Worm (Caenorhabditis elegans) whole organism, L2 larva: Measurements from ENCODE around the gene Y2H9A.6.

Experiments
- C34F6.9 ChIP-seq: fragments of 150-350 bp; optimal IDR thresholded peaks from 2 replicates; lab custom pipeline; 2014; ENCODE audit warnings: missing biosample characterization, missing genetic modification characterization
- F13H6.1 ChIP-seq: sonication (generic microtip); optimal IDR thresholded peaks from 2 replicates; lab custom pipeline; 2016; ENCODE audit warnings: missing genetic modification characterization, missing compliant biosample characterization
- R02D3.7 ChIP-seq: fragments of 150-350 bp; optimal IDR thresholded peaks from 2 replicates; lab custom pipeline; 2014; ENCODE audit warnings: missing biosample characterization, missing genetic modification characterization
- Y55F3AM.14 ChIP-seq: fragments of 200-800 bp; sonication (Bioruptor generic); optimal IDR thresholded peaks from 2 replicates; lab custom pipeline; 2018; ENCODE audit warnings: mild to moderate bottlenecking, missing genetic modification characterization, missing compliant biosample characterization
- alr-1 ChIP-seq: fragments of 150-350 bp; optimal IDR thresholded peaks from 2 replicates; lab custom pipeline; 2014; ENCODE audit warnings: missing biosample characterization, missing genetic modification characterization
- aly-2 ChIP-seq: fragments of 150-350 bp; optimal IDR thresholded peaks from 2 replicates; lab custom pipeline; 2014; ENCODE audit warnings: missing biosample characterization, missing genetic modification characterization
- ama-1 ChIP-seq: fragments of 150-350 bp; optimal IDR thresholded peaks from 2 replicates; lab custom pipeline; 2018; ENCODE audit warnings: inconsistent platforms
- blmp-1 ChIP-seq: sonication (generic microtip); optimal IDR thresholded peaks from 2 replicates; lab custom pipeline; 2017; ENCODE audit warnings: missing genetic modification characterization, mild to moderate bottlenecking, missing compliant biosample characterization, antibody characterized with exemption, moderate library complexity; ENCODE audit not compliant: insufficient read depth
- ceh-16 ChIP-seq: fragments of 150-350 bp; optimal IDR thresholded peaks from 2 replicates; lab custom pipeline; 2014; ENCODE audit warnings: missing biosample characterization, missing genetic modification characterization
- crh-2 ChIP-seq: sonication (generic microtip); optimal IDR thresholded peaks from 2 replicates; lab custom pipeline; 2017; ENCODE audit warnings: missing biosample characterization, missing genetic modification characterization
- dmd-4 ChIP-seq: sonication (generic microtip); optimal IDR thresholded peaks from 2 replicates; lab custom pipeline; 2017; ENCODE audit warnings: missing biosample characterization, missing genetic modification characterization
- egl-27 ChIP-seq: sonication (generic microtip); optimal IDR thresholded peaks from 3 replicates; lab custom pipeline; 2017; ENCODE audit warnings: missing biosample characterization, missing genetic modification reagents, missing genetic modification characterization
- elt-1 ChIP-seq: fragments of 150-350 bp; optimal IDR thresholded peaks from 2 replicates; lab custom pipeline; 2014; ENCODE audit warnings: missing biosample characterization, missing genetic modification characterization
- elt-3 ChIP-seq: sonication (generic microtip); optimal IDR thresholded peaks from 2 replicates; lab custom pipeline; 2017; ENCODE audit warnings: missing biosample characterization, missing genetic modification characterization
- fos-1 ChIP-seq: fragments of 150-350 bp; optimal IDR thresholded peaks from 2 replicates; lab custom pipeline; 2014; ENCODE audit warnings: missing biosample characterization, missing genetic modification characterization
- gmeb-1 ChIP-seq: fragments of 150-350 bp; optimal IDR thresholded peaks from 2 replicates; lab custom pipeline; 2014; ENCODE audit warnings: missing biosample characterization, missing genetic modification characterization
- lin-11 ChIP-seq: fragments of 150-350 bp; sonication (generic microtip); optimal IDR thresholded peaks from 2 replicates; lab custom pipeline; 2014; ENCODE audit warnings: missing biosample characterization, missing genetic modification characterization, inconsistent platforms, mixed read lengths
- lin-13 ChIP-seq: fragments of 150-350 bp; optimal IDR thresholded peaks from 2 replicates; lab custom pipeline; 2014; ENCODE audit warnings: missing biosample characterization, missing genetic modification reagents, missing genetic modification characterization
- lsy-2 ChIP-seq, 2 experiments: fragments of 150-350 bp in 1 of 2; sonication (generic microtip) in 1 of 2; optimal IDR thresholded peaks; 2 replicates each; lab custom pipeline; 2014 to 2017; ENCODE audit warnings: missing biosample characterization in 2 of 2, missing genetic modification characterization in 2 of 2
- mab-5 ChIP-seq: fragments of 150-350 bp; optimal IDR thresholded peaks from 2 replicates; lab custom pipeline; 2014; ENCODE audit warnings: missing biosample characterization, missing genetic modification characterization
- mbf-1 ChIP-seq: sonication (generic microtip); optimal IDR thresholded peaks from 2 replicates; lab custom pipeline; 2017; ENCODE audit warnings: missing biosample characterization, missing genetic modification characterization
- mdl-1 ChIP-seq, 2 experiments: fragments of 150-350 bp in 1 of 2; sonication (generic microtip) in 1 of 2; optimal IDR thresholded peaks; 2 replicates each; lab custom pipeline; 2017; ENCODE audit warnings: missing biosample characterization in 2 of 2, missing genetic modification characterization in 2 of 2
- nhr-11 ChIP-seq: fragments of 150-350 bp; optimal IDR thresholded peaks from 2 replicates; lab custom pipeline; 2014; ENCODE audit warnings: missing biosample characterization, missing genetic modification characterization
- nhr-12 ChIP-seq: fragments of 150-350 bp; optimal IDR thresholded peaks from 2 replicates; lab custom pipeline; 2014; ENCODE audit warnings: missing biosample characterization, missing genetic modification characterization
- nhr-129 ChIP-seq: fragments of 150-350 bp; optimal IDR thresholded peaks from 2 replicates; lab custom pipeline; 2014; ENCODE audit warnings: missing biosample characterization, missing genetic modification characterization
- nhr-21 ChIP-seq: fragments of 150-350 bp; optimal IDR thresholded peaks from 2 replicates; lab custom pipeline; 2014; ENCODE audit warnings: missing biosample characterization, missing genetic modification characterization
- nhr-23 ChIP-seq: fragments of 150-350 bp; optimal IDR thresholded peaks from 2 replicates; lab custom pipeline; 2014; ENCODE audit warnings: missing biosample characterization, missing genetic modification reagents, missing genetic modification characterization
- nhr-237 ChIP-seq: fragments of 150-350 bp; optimal IDR thresholded peaks from 2 replicates; lab custom pipeline; 2014; ENCODE audit warnings: missing biosample characterization, missing genetic modification characterization
- nhr-25 ChIP-seq: fragments of 150-350 bp; sonication (generic microtip); optimal IDR thresholded peaks from 3 replicates; lab custom pipeline; 2014; ENCODE audit warnings: missing biosample characterization, missing genetic modification characterization
- nhr-6 ChIP-seq: fragments of 150-350 bp; optimal IDR thresholded peaks from 2 replicates; lab custom pipeline; 2014; ENCODE audit warnings: missing biosample characterization, missing genetic modification characterization
- nhr-77 ChIP-seq: fragments of 150-350 bp; optimal IDR thresholded peaks from 2 replicates; lab custom pipeline; 2014; ENCODE audit warnings: missing biosample characterization, missing genetic modification characterization
- peb-1 ChIP-seq: fragments of 150-350 bp; optimal IDR thresholded peaks from 2 replicates; lab custom pipeline; 2014; ENCODE audit warnings: missing biosample characterization, missing genetic modification characterization
- sem-4 ChIP-seq: fragments of 150-350 bp; optimal IDR thresholded peaks from 2 replicates; lab custom pipeline; 2014; ENCODE audit warnings: missing biosample characterization, missing genetic modification reagents, missing genetic modification characterization
- skn-1 ChIP-seq: sonication (generic microtip); optimal IDR thresholded peaks from 2 replicates; lab custom pipeline; 2017; ENCODE audit warnings: missing biosample characterization, missing genetic modification characterization
- sma-3 ChIP-seq: sonication (generic microtip); optimal IDR thresholded peaks from 2 replicates; lab custom pipeline; 2016; ENCODE audit warnings: missing genetic modification reagents, missing genetic modification characterization, missing compliant biosample characterization
- snpc-4 ChIP-seq: fragments of 150-350 bp; optimal IDR thresholded peaks from 2 replicates; lab custom pipeline; 2014; ENCODE audit warnings: missing biosample characterization, missing genetic modification characterization
- unc-39 ChIP-seq: fragments of 150-350 bp; optimal IDR thresholded peaks from 2 replicates; lab custom pipeline; 2014; ENCODE audit warnings: missing biosample characterization, missing genetic modification characterization
- unc-55 ChIP-seq: fragments of 150-350 bp; sonication (generic microtip); optimal IDR thresholded peaks from 3 replicates; lab custom pipeline; 2014; ENCODE audit warnings: missing biosample characterization, missing genetic modification reagents, missing genetic modification characterization
- unc-62 ChIP-seq: fragments of 150-350 bp; optimal IDR thresholded peaks from 2 replicates; lab custom pipeline; 2014; ENCODE audit warnings: missing biosample characterization, missing genetic modification reagents, missing genetic modification characterization
- zag-1 ChIP-seq: fragments of 150-350 bp; optimal IDR thresholded peaks from 2 replicates; lab custom pipeline; 2014; ENCODE audit warnings: missing biosample characterization, missing genetic modification characterization
- ztf-1 ChIP-seq: fragments of 200-800 bp; sonication (Bioruptor generic); conservative IDR thresholded peaks from 2 replicates; pipeline ENCODE4 v1.3.6; 2022; ENCODE audit warnings: missing genetic modification characterization, missing compliant biosample characterization
- ztf-11 ChIP-seq: sonication (generic microtip); optimal IDR thresholded peaks from 2 replicates; lab custom pipeline; 2017; ENCODE audit warnings: missing biosample characterization, missing genetic modification characterization
- ztf-4 ChIP-seq: fragments of 150-350 bp; optimal IDR thresholded peaks from 2 replicates; lab custom pipeline; 2014; ENCODE audit warnings: missing biosample characterization, missing genetic modification characterization

The Y2H9A.6 gene

DNA sequence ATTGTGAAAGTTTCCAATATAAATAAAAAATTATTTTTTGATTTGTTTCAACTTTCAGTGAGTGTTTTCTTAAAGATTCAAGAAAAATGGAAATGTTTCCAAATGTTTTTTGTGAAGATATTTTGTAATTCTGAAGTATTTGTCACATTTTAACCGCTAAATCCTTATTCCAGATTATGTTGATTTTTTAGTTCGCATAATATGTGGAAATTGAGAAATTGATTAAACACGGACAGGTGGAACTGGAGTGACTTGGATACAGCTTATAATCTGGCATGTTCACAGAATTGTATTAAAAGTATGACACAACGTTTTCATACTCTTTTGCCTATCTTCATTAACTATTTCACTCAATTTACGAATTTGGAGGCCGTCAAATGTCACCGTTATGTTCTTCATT, 11.8 kb downstream of the Y2H9A.6 start, which contains the start of gene lurp-3:
Gene lurp-3, plus strand, starts transcription at position 301 of the 400 bp plus-strand sequence.
- TF ChIP-seq ztf-11 (no peak), peb-1 (tag; lab: Kevin White, UChicago) (no peak), F13H6.1 (tag; lab: Kevin White, UChicago) (no peak), mdl-1 (tag; optimal IDR thresholded peaks at IDR 0.05; lab: Kevin White, UChicago) (no peak), unc-39 (tag; lab: Kevin White, UChicago) (no peak)

DNA sequence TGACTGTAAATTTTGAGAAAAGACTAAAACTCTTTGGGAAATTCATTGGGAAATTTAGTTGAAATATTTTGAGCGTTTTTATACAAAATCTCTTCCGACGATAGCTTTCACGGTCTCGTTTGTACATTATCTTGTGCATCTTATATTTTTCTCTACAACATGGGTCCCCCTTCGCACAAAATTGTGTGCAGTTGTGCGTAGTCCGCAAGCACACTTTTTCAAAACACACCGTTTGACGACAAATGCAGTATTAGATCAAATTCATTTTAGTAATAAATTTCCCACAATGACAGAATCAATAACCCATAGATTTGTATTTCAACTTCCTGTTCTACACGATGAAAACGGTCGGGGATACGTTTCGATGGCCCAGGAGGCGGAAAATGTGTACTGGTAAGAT, 14.2 kb downstream of the Y2H9A.6 start, which contains the start of gene F25H9.2:
Gene F25H9.2, plus strand, starts transcription at position 226 of the 400 bp plus-strand sequence.
- TF ChIP-seq fos-1 (tag; lab: Kevin White, UChicago), result no peak
- TF ChIP-seq nhr-77 (tag; lab: Kevin White, UChicago), result no peak
- TF ChIP-seq lin-11, result no peak
- no peak for TF ChIP-seq aly-2 (tag; lab: Kevin White, UChicago)
- no peak for TF ChIP-seq gmeb-1
- no peak for TF ChIP-seq nhr-23 (tag; lab: Kevin White, UChicago)
- no peak for TF ChIP-seq mdl-1 (tag; optimal IDR thresholded peaks at IDR 0.05; lab: Kevin White, UChicago)
- TF ChIP-seq ztf-11, result no peak
- TF ChIP-seq skn-1 (tag; lab: Kevin White, UChicago), result no peak
- no peak for TF ChIP-seq ztf-1 (GFP tag; lab: Robert Waterston, UW)
- peak; percentile 43 for TF ChIP-seq C34F6.9 (tag; lab: Kevin White, UChicago)
- TF ChIP-seq mab-5 (tag; lab: Kevin White, UChicago), result peak; percentile 0

DNA sequence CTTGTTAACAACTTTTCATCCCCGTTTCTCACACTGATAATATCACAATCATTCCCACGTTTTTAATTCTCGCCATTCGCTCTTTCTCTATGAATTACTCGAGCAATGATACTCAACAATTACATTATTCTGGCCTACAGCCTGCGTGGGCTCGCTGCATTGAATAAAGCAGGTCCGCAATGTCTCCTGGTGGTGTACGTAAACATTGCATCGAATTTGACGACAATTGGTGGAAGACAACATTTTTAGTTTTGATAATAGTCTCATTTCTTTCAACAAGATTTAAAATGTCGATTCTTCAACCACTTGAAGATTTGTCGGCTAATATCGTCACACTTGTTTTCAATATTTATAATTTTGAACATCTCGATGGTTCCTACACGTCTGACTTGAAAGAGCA, 15.7 kb downstream of the Y2H9A.6 start, which contains the start of gene bath-39:
Gene bath-39, plus strand, starts transcription at position 137 of the 400 bp plus-strand sequence.
- no peak for TF ChIP-seq unc-62 (GFP tag; lab: Kevin White, UChicago)
- TF ChIP-seq sem-4 (tag; lab: Kevin White, UChicago), result no peak
- no peak for TF ChIP-seq nhr-6 (tag; lab: Kevin White, UChicago)
- TF ChIP-seq nhr-129 (tag; lab: Kevin White, UChicago), result peak; percentile 50
- TF ChIP-seq lin-11, result no peak
- TF ChIP-seq nhr-21 (tag; lab: Kevin White, UChicago), result no peak
- TF ChIP-seq ztf-1 (GFP tag; lab: Robert Waterston, UW), result no peak
- TF ChIP-seq nhr-237 (tag; lab: Kevin White, UChicago), result no peak
- TF ChIP-seq Y55F3AM.14 (GFP tag; lab: Kevin White, UChicago), result no peak
- TF ChIP-seq mbf-1 (tag; lab: Kevin White, UChicago), result no peak
- TF ChIP-seq snpc-4 (tag; lab: Kevin White, UChicago), result no peak
- peak; percentile 37 for TF ChIP-seq unc-55
- peak; percentile 52 for TF ChIP-seq C34F6.9 (tag; lab: Kevin White, UChicago)
- no peak for TF ChIP-seq blmp-1
- no peak for TF ChIP-seq nhr-11 (tag; lab: Kevin White, UChicago)
- no peak for TF ChIP-seq F13H6.1 (tag; lab: Kevin White, UChicago)
- no peak for TF ChIP-seq nhr-12 (tag; lab: Kevin White, UChicago)
- TF ChIP-seq mab-5 (tag; lab: Kevin White, UChicago), result no peak
- TF ChIP-seq mdl-1 (tag; optimal IDR thresholded peaks at IDR 0.05; lab: Kevin White, UChicago), result no peak
- peak in 1 of 2 experiments; percentile 33 for TF ChIP-seq lsy-2 (tag; optimal IDR thresholded peaks at IDR 0.05; lab: Kevin White, UChicago)

DNA sequence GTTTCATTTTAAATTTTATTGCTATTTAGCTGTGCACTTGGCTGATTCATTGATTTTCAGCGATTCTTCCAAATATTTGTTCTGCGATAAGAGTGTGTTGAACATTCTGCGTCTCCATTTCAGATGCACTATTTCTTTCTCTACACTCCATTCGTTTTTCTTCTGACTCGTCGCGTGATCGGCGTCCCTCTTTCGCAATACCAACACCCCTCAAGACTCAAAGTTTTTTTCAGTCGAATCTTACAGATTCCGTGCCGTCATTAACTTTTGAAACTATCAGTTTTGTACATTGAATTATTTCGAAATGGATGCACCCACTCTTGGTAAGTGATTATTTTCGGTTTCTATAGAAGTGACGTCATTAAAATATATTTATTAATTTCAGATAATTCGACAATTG, 19.3 kb downstream of the Y2H9A.6 start, which contains the start of gene frm-10:
Gene frm-10, plus strand, starts transcription at position 234 of the 400 bp plus-strand sequence.
- no peak for TF ChIP-seq nhr-21 (tag; lab: Kevin White, UChicago)
- no peak for TF ChIP-seq mbf-1 (tag; lab: Kevin White, UChicago)
- peak; percentile 59 for TF ChIP-seq sma-3 (GFP tag; lab: Kevin White, UChicago)
- peak; percentile 25 for TF ChIP-seq ztf-4 (tag; lab: Kevin White, UChicago)
- TF ChIP-seq mdl-1 (tag; optimal IDR thresholded peaks at IDR 0.05; lab: Kevin White, UChicago), result peak; percentile 8 to 28
- TF ChIP-seq ama-1 (lab: Kevin White, UChicago), result peak; percentile 61
- peak; percentile 68 for TF ChIP-seq gmeb-1
- no peak for TF ChIP-seq sem-4 (tag; lab: Kevin White, UChicago)
- no peak for TF ChIP-seq mab-5 (tag; lab: Kevin White, UChicago)
- peak; percentile 81 for TF ChIP-seq crh-2
- TF ChIP-seq nhr-12 (tag; lab: Kevin White, UChicago), result no peak
- TF ChIP-seq snpc-4 (tag; lab: Kevin White, UChicago), result no peak
- TF ChIP-seq aly-2 (tag; lab: Kevin White, UChicago), result no peak
- TF ChIP-seq dmd-4 (tag; lab: Kevin White, UChicago), result no peak
- TF ChIP-seq lin-13 (GFP tag; lab: Kevin White, UChicago), result peak; percentile 13
- TF ChIP-seq R02D3.7 (tag; lab: Kevin White, UChicago), result no peak
- no peak for TF ChIP-seq nhr-23 (tag; lab: Kevin White, UChicago)
- TF ChIP-seq ztf-11, result no peak
- TF ChIP-seq lsy-2 (tag; optimal IDR thresholded peaks at IDR 0.05; lab: Kevin White, UChicago), result peak; percentile 8 to 65
- TF ChIP-seq unc-62 (GFP tag; lab: Kevin White, UChicago), result no peak
- no peak for TF ChIP-seq ceh-16 (tag; lab: Kevin White, UChicago)
- no peak for TF ChIP-seq Y55F3AM.14 (GFP tag; lab: Kevin White, UChicago)
- no peak for TF ChIP-seq elt-1 (tag; lab: Kevin White, UChicago)
- no peak for TF ChIP-seq alr-1 (tag; lab: Kevin White, UChicago)
- no peak for TF ChIP-seq nhr-237 (tag; lab: Kevin White, UChicago)
- TF ChIP-seq blmp-1, result no peak
- TF ChIP-seq ztf-1 (GFP tag; lab: Robert Waterston, UW), result no peak
- TF ChIP-seq nhr-11 (tag; lab: Kevin White, UChicago), result no peak
- no peak for TF ChIP-seq nhr-77 (tag; lab: Kevin White, UChicago)
- TF ChIP-seq elt-3 (tag; lab: Kevin White, UChicago), result no peak
- TF ChIP-seq nhr-129 (tag; lab: Kevin White, UChicago), result peak; percentile 84
- peak; percentile 79 for TF ChIP-seq skn-1 (tag; lab: Kevin White, UChicago)
- no peak for TF ChIP-seq zag-1 (tag; lab: Kevin White, UChicago)
- peak; percentile 23 for TF ChIP-seq lin-11
- TF ChIP-seq egl-27 (tag; lab: Kevin White, UChicago), result no peak
- peak; percentile 82 for TF ChIP-seq C34F6.9 (tag; lab: Kevin White, UChicago)
- TF ChIP-seq nhr-25, result peak; percentile 27
